Fruit fly (Drosophila melanogaster) whole organism, embryonic: ENCODE results near the gene crq.

Experiments used
- ATbp ChIP-seq: fragments of 200-800 bp; sonication (Bioruptor generic); optimal IDR thresholded peaks from 2 replicates; lab custom pipeline; 2017; ENCODE audit warnings: missing biosample characterization, mild to moderate bottlenecking, missing genetic modification characterization, missing genetic modification reagents
- Atf3 ChIP-seq: fragments of 200-800 bp; sonication (Bioruptor generic); optimal IDR thresholded peaks from 3 replicates; lab custom pipeline; 2016; ENCODE audit warnings: missing biosample characterization, missing genetic modification characterization
- B-H1 ChIP-seq: fragments of 200-800 bp; sonication (Bioruptor generic); IDR thresholded peaks from 3 replicates; pipeline ENCODE4 v1.3.6; 2022; ENCODE audit warnings: missing biosample characterization, missing genetic modification characterization
- CG10209 ChIP-seq: fragments of 200-800 bp; sonication (Bioruptor generic); optimal IDR thresholded peaks from 3 replicates; lab custom pipeline; 2017; ENCODE audit warnings: missing biosample characterization, mild to moderate bottlenecking, missing genetic modification characterization, missing genetic modification reagents
- CG10267 ChIP-seq: fragments of 200-800 bp; sonication (Bioruptor generic); optimal IDR thresholded peaks from 2 replicates; lab custom pipeline; 2018; ENCODE audit warnings: missing biosample characterization, mild to moderate bottlenecking, missing genetic modification characterization, moderate library complexity
- CG13123 ChIP-seq: fragments of 200-800 bp; sonication (Bioruptor generic); optimal IDR thresholded peaks from 2 replicates; lab custom pipeline; 2016; ENCODE audit warnings: missing biosample characterization, missing genetic modification characterization
- CG13424 ChIP-seq: fragments of 200-800 bp; sonication (Bioruptor generic); optimal IDR thresholded peaks from 2 replicates; lab custom pipeline; 2019; ENCODE audit warnings: missing biosample characterization, mild to moderate bottlenecking, missing genetic modification characterization, moderate library complexity
- CG13624 ChIP-seq: fragments of 200-800 bp; sonication (Bioruptor generic); optimal IDR thresholded peaks from 2 replicates; lab custom pipeline; 2016; ENCODE audit warnings: missing biosample characterization, missing genetic modification characterization
- CG1647 ChIP-seq: fragments of 200-800 bp; sonication (Bioruptor generic); optimal IDR thresholded peaks from 3 replicates; lab custom pipeline; 2016; ENCODE audit warnings: missing biosample characterization, missing genetic modification characterization
- CG16863 ChIP-seq: fragments of 200-800 bp; sonication (Bioruptor generic); optimal IDR thresholded peaks from 3 replicates; lab custom pipeline; 2016; ENCODE audit warnings: missing biosample characterization, missing genetic modification characterization
- CG17359 ChIP-seq: fragments of 200-800 bp; sonication (Bioruptor generic); optimal IDR thresholded peaks from 3 replicates; lab custom pipeline; 2018; ENCODE audit warnings: missing biosample characterization, mild to moderate bottlenecking, missing genetic modification characterization, moderate library complexity
- CG17385 ChIP-seq: fragments of 200-800 bp; sonication (Bioruptor generic); optimal IDR thresholded peaks from 3 replicates; lab custom pipeline; 2018; ENCODE audit warnings: missing biosample characterization, mild to moderate bottlenecking, missing genetic modification characterization
- CG18476 ChIP-seq: fragments of 200-800 bp; sonication (Bioruptor generic); optimal IDR thresholded peaks from 2 replicates; lab custom pipeline; 2016; ENCODE audit warnings: missing biosample characterization, mild to moderate bottlenecking, missing genetic modification characterization
- CG4360 ChIP-seq: fragments of 200-800 bp; sonication (Bioruptor generic); IDR thresholded peaks from 2 replicates; pipeline ENCODE4 v1.3.6; 2022; ENCODE audit warnings: missing biosample characterization, missing genetic modification characterization
- CG5180 ChIP-seq: fragments of 200-800 bp; sonication (Bioruptor generic); optimal IDR thresholded peaks from 3 replicates; lab custom pipeline; 2017; ENCODE audit warnings: missing biosample characterization, missing genetic modification characterization, mild to moderate bottlenecking, moderate library complexity, missing genetic modification reagents
- CG5953 ChIP-seq: fragments of 200-800 bp; sonication (Bioruptor generic); IDR thresholded peaks from 2 replicates; pipeline ENCODE4 v1.3.6; 2022; ENCODE audit warnings: missing biosample characterization, missing genetic modification characterization
- CG6689 ChIP-seq: fragments of 200-800 bp; sonication (Bioruptor generic); IDR thresholded peaks from 2 replicates; pipeline ENCODE4 v1.3.6; 2022; ENCODE audit warnings: missing biosample characterization, missing genetic modification characterization
- Dll ChIP-seq: fragments of 200-800 bp; sonication (Bioruptor generic); IDR thresholded peaks from 4 replicates; pipeline ENCODE4 v1.3.6; 2022; ENCODE audit warnings: missing biosample characterization, missing genetic modification characterization; ENCODE audit not compliant: partially characterized antibody
- Ets65A ChIP-seq: fragments of 200-800 bp; sonication (Bioruptor generic); peaks from one replicate; lab custom pipeline; 2016; ENCODE audit warnings: missing biosample characterization, missing genetic modification characterization
- HLH3B ChIP-seq: fragments of 200-800 bp; sonication (Bioruptor generic); IDR thresholded peaks from 2 replicates; pipeline ENCODE4 v1.3.6; 2022; ENCODE audit warnings: missing biosample characterization, missing genetic modification characterization
- Hr78 ChIP-seq, 2 experiments: fragments of 200-800 bp in 1 of 2; fragments of >200 bp in 1 of 2; sonication (Bioruptor generic) in 1 of 2; optimal IDR thresholded peaks; 2 replicates each; lab custom pipeline; 2017 to 2019; ENCODE audit warnings: missing biosample characterization in 2 of 2, missing genetic modification characterization in 2 of 2, mild to moderate bottlenecking in 1 of 2, moderate library complexity in 1 of 2
- Lpt ChIP-seq: fragments of >200 bp; optimal IDR thresholded peaks from 2 replicates; lab custom pipeline; 2018; ENCODE audit warnings: missing biosample characterization, missing genetic modification characterization
- Med ChIP-seq: fragments of 200-800 bp; sonication (Bioruptor generic); peaks from one replicate; lab custom pipeline; 2016; ENCODE audit warnings: missing biosample characterization, missing genetic modification characterization, mild to moderate bottlenecking, inconsistent platforms, moderate library complexity
- Neu2 ChIP-seq: fragments of 200-800 bp; sonication (Bioruptor generic); optimal IDR thresholded peaks from 3 replicates; lab custom pipeline; 2016; ENCODE audit warnings: missing biosample characterization, missing genetic modification characterization, borderline replicate concordance
- NfI ChIP-seq: fragments of 200-800 bp; sonication (Bioruptor generic); optimal IDR thresholded peaks from 3 replicates; lab custom pipeline; 2018; ENCODE audit warnings: missing biosample characterization, mild to moderate bottlenecking, missing genetic modification characterization, moderate library complexity
- Sox100B ChIP-seq: fragments of 200-800 bp; sonication (Bioruptor generic); optimal IDR thresholded peaks from 3 replicates; lab custom pipeline; 2018; ENCODE audit warnings: missing biosample characterization, mild to moderate bottlenecking, missing genetic modification characterization
- ap ChIP-seq: fragments of 200-800 bp; sonication (Bioruptor generic); IDR thresholded peaks from 2 replicates; pipeline ENCODE4 v1.3.6; 2022; ENCODE audit warnings: missing biosample characterization, missing genetic modification characterization
- ara ChIP-seq: fragments of 200-800 bp; sonication (Bioruptor generic); IDR thresholded peaks from 2 replicates; pipeline ENCODE4 v1.3.6; 2022; ENCODE audit warnings: missing biosample characterization, missing genetic modification characterization
- bsh ChIP-seq, 2 experiments: fragments of 200-800 bp; sonication (Bioruptor generic); optimal IDR thresholded peaks; 2 replicates each; lab custom pipeline; 2017 to 2018; ENCODE audit warnings: mild to moderate bottlenecking in 2 of 2, missing biosample characterization in 2 of 2, missing genetic modification characterization in 2 of 2, moderate library complexity in 1 of 2
- danr ChIP-seq: fragments of 200-800 bp; sonication (Bioruptor generic); IDR thresholded peaks from 2 replicates; pipeline ENCODE4 v1.3.6; 2022; ENCODE audit warnings: missing biosample characterization, missing genetic modification characterization
- dmrt99B ChIP-seq: fragments of 200-800 bp; sonication (Bioruptor generic); optimal IDR thresholded peaks from 2 replicates; lab custom pipeline; 2018; ENCODE audit warnings: missing biosample characterization, mild to moderate bottlenecking, missing genetic modification characterization, moderate library complexity
- dysf ChIP-seq: fragments of 200-800 bp; sonication (Bioruptor generic); IDR thresholded peaks from 3 replicates; pipeline ENCODE4 v1.3.6; 2022; ENCODE audit warnings: missing biosample characterization, missing genetic modification characterization
- fd102C ChIP-seq: fragments of 200-800 bp; sonication (Bioruptor generic); optimal IDR thresholded peaks from 2 replicates; lab custom pipeline; 2018; ENCODE audit warnings: missing biosample characterization, mild to moderate bottlenecking, missing genetic modification characterization, moderate library complexity
- fd96Cb ChIP-seq: fragments of 200-800 bp; sonication (Bioruptor generic); optimal IDR thresholded peaks from 2 replicates; lab custom pipeline; 2018; ENCODE audit warnings: missing biosample characterization, mild to moderate bottlenecking, missing genetic modification characterization, moderate library complexity
- ken ChIP-seq: fragments of 200-800 bp; sonication (Bioruptor generic); IDR thresholded peaks from 3 replicates; pipeline ENCODE4 v1.3.6; 2022; ENCODE audit warnings: missing biosample characterization, missing genetic modification characterization
- nmo ChIP-seq: fragments of 200-800 bp; sonication (Bioruptor generic); optimal IDR thresholded peaks from 2 replicates; lab custom pipeline; 2018; ENCODE audit warnings: missing biosample characterization, mild to moderate bottlenecking, missing genetic modification characterization, moderate library complexity
- onecut ChIP-seq: fragments of 200-800 bp; sonication (Bioruptor generic); IDR thresholded peaks from 2 replicates; pipeline ENCODE4 v1.3.6; 2022; ENCODE audit warnings: missing biosample characterization, missing genetic modification characterization
- pan ChIP-seq, 4 experiments: fragments of >200 bp in 3 of 4; fragments of 200-800 bp in 1 of 4; sonication (Bioruptor generic) in 1 of 4; optimal IDR thresholded peaks in 3 of 4; IDR thresholded peaks in 1 of 4; 2 replicates each; pipeline versions ENCODE4 v1.3.6 to Lab custom; 2017 to 2022; ENCODE audit warnings: missing biosample characterization in 2 of 4, missing genetic modification characterization in 2 of 4, mixed read lengths in 1 of 4
- pnt ChIP-seq: fragments of 200-800 bp; sonication (Bioruptor generic); optimal IDR thresholded peaks from 3 replicates; lab custom pipeline; 2016; ENCODE audit warnings: missing biosample characterization, missing genetic modification characterization
- prd ChIP-seq, 3 experiments: fragments of >200 bp in 2 of 3; fragments of 200-800 bp in 1 of 3; sonication (Bioruptor generic) in 1 of 3; optimal IDR thresholded peaks in 2 of 3; IDR thresholded peaks in 1 of 3; 2 replicates in 2 of 3; 3 replicates in 1 of 3; pipeline versions ENCODE4 v1.3.6 to Lab custom; 2017 to 2022; ENCODE audit warnings: missing biosample characterization in 1 of 3, missing genetic modification characterization in 1 of 3
- pros ChIP-seq: fragments of 200-800 bp; sonication (Bioruptor generic); optimal IDR thresholded peaks from 3 replicates; lab custom pipeline; 2019; ENCODE audit warnings: missing biosample characterization, mild to moderate bottlenecking, missing genetic modification characterization, moderate library complexity
- row ChIP-seq: fragments of 200-800 bp; sonication (Bioruptor generic); IDR thresholded peaks from 3 replicates; pipeline ENCODE4 v1.3.6; 2022; ENCODE audit warnings: missing biosample characterization, missing genetic modification characterization
- sens ChIP-seq: fragments of 200-800 bp; sonication (Bioruptor generic); peaks from one replicate; lab custom pipeline; 2016; ENCODE audit warnings: missing biosample characterization, missing genetic modification characterization
- seq ChIP-seq: fragments of 200-800 bp; sonication (Bioruptor generic); IDR thresholded peaks from 2 replicates; pipeline ENCODE4 v1.3.6; 2022; ENCODE audit warnings: missing biosample characterization, missing genetic modification characterization
- tgo ChIP-seq: fragments of 200-800 bp; sonication (Bioruptor generic); IDR thresholded peaks from 3 replicates; pipeline ENCODE4 v1.3.6; 2022; ENCODE audit warnings: missing biosample characterization, missing genetic modification characterization
- toy ChIP-seq: fragments of 200-800 bp; sonication (Bioruptor generic); IDR thresholded peaks from 2 replicates; pipeline ENCODE4 v1.3.6; 2022; ENCODE audit warnings: missing biosample characterization, missing genetic modification characterization
- vnd ChIP-seq: fragments of 200-800 bp; sonication (Bioruptor generic); IDR thresholded peaks from 3 replicates; pipeline ENCODE4 v1.3.6; 2022; ENCODE audit warnings: missing biosample characterization, missing genetic modification characterization; ENCODE audit not compliant: partially characterized antibody

The crq gene

dm6 chr2L:437498-437897, 15.3 kb downstream of the crq start (continued):
- TF ChIP-seq CG5953 (no peak), CG10209 (GFP tag; lab: Kevin White, UChicago) (no peak), CG1647 (GFP tag; lab: Kevin White, UChicago) (no peak), CG6689 (GFP tag; lab: Robert Waterston, UW) (no peak), toy (GFP tag; lab: Robert Waterston, UW) (no peak), CG16863 (GFP tag; lab: Kevin White, UChicago) (no peak), pros (GFP tag; lab: Kevin White, UChicago) (peak; percentile 55), CG5180 (GFP tag; lab: Kevin White, UChicago) (no peak), vnd (GFP tag; lab: Robert Waterston, UW) (no peak)

- no peak for TF ChIP-seq CG16863 (GFP tag; lab: Kevin White, UChicago)
- peak; percentile 41 for TF ChIP-seq Med (GFP tag; lab: Kevin White, UChicago)
- 0 out of 2 replicates have a peak, but pooled peaks have one; percentile 41 for TF ChIP-seq HLH3B (GFP tag; lab: Robert Waterston, UW)
- TF ChIP-seq ap, result 0 out of 2 replicates have a peak, but pooled peaks have one; percentile 36
- TF ChIP-seq CG4360 (GFP tag; lab: Robert Waterston, UW), result 0 out of 2 replicates have a peak, but pooled peaks have one; percentile 20
- TF ChIP-seq seq (GFP tag; lab: Robert Waterston, UW), result 0 out of 2 replicates have a peak, but pooled peaks have one; percentile 12
- TF ChIP-seq pnt, result no peak
- no peak for TF ChIP-seq CG13123 (GFP tag; lab: Kevin White, UChicago)
- no peak for TF ChIP-seq fd96Cb (tag; lab: Kevin White, UChicago)
- TF ChIP-seq Hr78 (GFP tag; optimal IDR thresholded peaks at IDR 0.05; lab: Kevin White, UChicago), result peak in 1 of 2 experiments; percentile 43
- TF ChIP-seq ATbp, result peak; percentile 31
- peak; percentile 13 for TF ChIP-seq CG17385 (GFP tag; lab: Kevin White, UChicago)
- peak; percentile 41 for TF ChIP-seq nmo (GFP tag; lab: Kevin White, UChicago)
- peak; percentile 67 for TF ChIP-seq sens
- TF ChIP-seq bsh (GFP tag; optimal IDR thresholded peaks at IDR 0.05; lab: Kevin White, UChicago), result peak in 1 of 2 experiments; percentile 59
- TF ChIP-seq onecut (GFP tag; lab: Robert Waterston, UW), result peak; percentile 51
- TF ChIP-seq CG18476 (GFP tag; lab: Kevin White, UChicago), result no peak
- TF ChIP-seq danr (GFP tag; lab: Robert Waterston, UW), result 0 out of 2 replicates have a peak, but pooled peaks have one; percentile 5
- no peak for TF ChIP-seq fd102C (GFP tag; lab: Kevin White, UChicago)
- TF ChIP-seq row (GFP tag; lab: Robert Waterston, UW), result peak; percentile 44; the same call in 2 of the 3 replicates
- TF ChIP-seq B-H1, result no peak
- peak; percentile 34 for TF ChIP-seq CG13424 (tag; lab: Kevin White, UChicago)
- TF ChIP-seq dmrt99B (tag; lab: Kevin White, UChicago), result peak; percentile 63
- TF ChIP-seq CG10267 (tag; lab: Kevin White, UChicago), result peak; percentile 4
- TF ChIP-seq Atf3 (GFP tag; lab: Kevin White, UChicago), result no peak
- no peak for TF ChIP-seq ara (GFP tag; lab: Robert Waterston, UW)
- TF ChIP-seq Lpt (GFP tag; lab: Kevin White, UChicago), result no peak
- no peak for TF ChIP-seq prd (optimal IDR thresholded peaks at IDR 0.05; lab: Kevin White, UChicago)
- TF ChIP-seq prd (GFP tag; IDR thresholded peaks at IDR 0.05; lab: Robert Waterston, UW), result peak; percentile 21; the same call in 1 of the 3 replicates
- TF ChIP-seq Dll (GFP tag; lab: Robert Waterston, UW), result no peak
- TF ChIP-seq CG17359, result peak; percentile 57
- peak; percentile 35; the same call in 1 of the 3 replicates for TF ChIP-seq dysf (GFP tag; lab: Robert Waterston, UW)
- TF ChIP-seq Neu2 (GFP tag; lab: Kevin White, UChicago), result no peak
- peak; percentile 71 for TF ChIP-seq Ets65A (GFP tag; lab: Kevin White, UChicago)
- no peak for TF ChIP-seq ken
- no peak for TF ChIP-seq CG13624
- peak; percentile 49; the same call in 2 of the 3 replicates for TF ChIP-seq tgo
- TF ChIP-seq pan (optimal IDR thresholded peaks at IDR 0.05; lab: Kevin White, UChicago), result no peak
- TF ChIP-seq pan (GFP tag; optimal IDR thresholded peaks at IDR 0.05 in 1 of 2, IDR thresholded peaks at IDR 0.05 in 1 of 2), result peak in 1 of 2 experiments; percentile 55
- no peak for TF ChIP-seq NfI (GFP tag; lab: Kevin White, UChicago)
- peak; percentile 4 for TF ChIP-seq Sox100B
Measured at dm6 chr2L:435311-435806, 17.5 kb downstream of the crq start.
